Worm (Caenorhabditis elegans): ENCODE results near the gene F54C8.7.

- TF ChIP-seq nhr-11 (tag; optimal IDR thresholded peaks at IDR 0.05), result no peak
- no peak for TF ChIP-seq fkh-10 (GFP tag; optimal IDR thresholded peaks at IDR 0.05)
- TF ChIP-seq unc-30 (tag; optimal IDR thresholded peaks at IDR 0.05), result no peak
- no peak for TF ChIP-seq mep-1 (tag; optimal IDR thresholded peaks at IDR 0.05)
- no peak for TF ChIP-seq ama-1 (optimal IDR thresholded peaks at IDR 0.05)
- TF ChIP-seq rnt-1 (tag; optimal IDR thresholded peaks at IDR 0.05), result no peak
- no peak for TF ChIP-seq mef-2 (tag; optimal IDR thresholded peaks at IDR 0.05)
These were observed 18.9 kb downstream of the F54C8.7 start for ce11 chrIII:9434999-9435398.
